Fruit fly (Drosophila melanogaster) whole organism, embryonic: ENCODE results near the gene Mvd.

ENCODE experiments used
- Ada2b ChIP-seq: fragments of 200-800 bp; sonication (Bioruptor generic); IDR thresholded peaks from 2 replicates; pipeline ENCODE4 v1.3.6; 2022; ENCODE audit warnings: missing biosample characterization, missing genetic modification characterization
- Atf6 ChIP-seq: fragments of 200-800 bp; sonication (Bioruptor generic); IDR thresholded peaks from 2 replicates; pipeline ENCODE4 v1.3.6; 2022; ENCODE audit warnings: missing biosample characterization, missing genetic modification characterization
- CG10321 ChIP-seq: fragments of 200-800 bp; sonication (Bioruptor generic); IDR thresholded peaks from 2 replicates; pipeline ENCODE4 v1.3.6; 2022; ENCODE audit warnings: missing biosample characterization, missing genetic modification characterization
- CG12155 ChIP-seq: fragments of 200-800 bp; sonication (Bioruptor generic); optimal IDR thresholded peaks from 3 replicates; lab custom pipeline; 2016; ENCODE audit warnings: missing biosample characterization, missing genetic modification characterization
- CG12236 ChIP-seq: fragments of 200-800 bp; sonication (Bioruptor generic); optimal IDR thresholded peaks from 2 replicates; lab custom pipeline; 2016; ENCODE audit warnings: missing biosample characterization, missing genetic modification characterization
- CG13775 ChIP-seq: fragments of 200-800 bp; sonication (Bioruptor generic); optimal IDR thresholded peaks from 3 replicates; lab custom pipeline; 2017; ENCODE audit warnings: missing biosample characterization, mild to moderate bottlenecking, missing genetic modification characterization
- CG14667 ChIP-seq: fragments of 200-800 bp; sonication (Bioruptor generic); IDR thresholded peaks from 2 replicates; pipeline ENCODE4 v1.3.6; 2022; ENCODE audit warnings: missing biosample characterization, missing genetic modification characterization
- CG1529 ChIP-seq: fragments of 200-800 bp; sonication (Bioruptor generic); optimal IDR thresholded peaks from 3 replicates; lab custom pipeline; 2018; ENCODE audit warnings: missing biosample characterization, missing genetic modification characterization
- CG2116 ChIP-seq: fragments of 200-800 bp; sonication (Bioruptor generic); optimal IDR thresholded peaks from 3 replicates; lab custom pipeline; 2018; ENCODE audit warnings: missing biosample characterization, mild to moderate bottlenecking, missing genetic modification characterization
- CG2199 ChIP-seq: fragments of 200-800 bp; sonication (Bioruptor generic); IDR thresholded peaks from 3 replicates; pipeline ENCODE4 v1.3.6; 2022; ENCODE audit warnings: missing biosample characterization, missing genetic modification characterization
- CG2678 ChIP-seq: fragments of 200-800 bp; sonication (Bioruptor generic); optimal IDR thresholded peaks from 3 replicates; lab custom pipeline; 2019; ENCODE audit warnings: missing biosample characterization, mild to moderate bottlenecking, missing genetic modification characterization, moderate library complexity
- CG2875 ChIP-seq: fragments of 200-800 bp; sonication (Bioruptor generic); optimal IDR thresholded peaks from 2 replicates; lab custom pipeline; 2017; ENCODE audit warnings: missing biosample characterization, mild to moderate bottlenecking, missing genetic modification characterization, missing genetic modification reagents
- CG32767 ChIP-seq: fragments of 200-800 bp; sonication (Bioruptor generic); IDR thresholded peaks from 2 replicates; pipeline ENCODE4 v1.3.6; 2022; ENCODE audit warnings: missing biosample characterization, missing genetic modification characterization
- CG3838 ChIP-seq: fragments of 200-800 bp; sonication (Bioruptor generic); optimal IDR thresholded peaks from 3 replicates; lab custom pipeline; 2016; ENCODE audit warnings: missing biosample characterization, missing genetic modification characterization
- CG3847 ChIP-seq: fragments of 200-800 bp; sonication (Bioruptor generic); IDR thresholded peaks from 2 replicates; pipeline ENCODE4 v1.3.6; 2022; ENCODE audit warnings: missing biosample characterization, missing genetic modification characterization
- CG4404 ChIP-seq: fragments of 200-800 bp; sonication (Bioruptor generic); IDR thresholded peaks from 2 replicates; pipeline ENCODE4 v1.3.6; 2022; ENCODE audit warnings: missing biosample characterization, missing genetic modification characterization
- CG6175 ChIP-seq: fragments of 200-800 bp; sonication (Bioruptor generic); IDR thresholded peaks from 3 replicates; pipeline ENCODE4 v1.3.6; 2022; ENCODE audit warnings: missing biosample characterization, missing genetic modification characterization
- CG7556 ChIP-seq: fragments of 200-800 bp; sonication (Bioruptor generic); optimal IDR thresholded peaks from 2 replicates; lab custom pipeline; 2017; ENCODE audit warnings: missing biosample characterization, mild to moderate bottlenecking, missing genetic modification characterization
- CG7839 ChIP-seq: fragments of 200-800 bp; sonication (Bioruptor generic); optimal IDR thresholded peaks from 3 replicates; lab custom pipeline; 2018; ENCODE audit warnings: missing biosample characterization, mild to moderate bottlenecking, missing genetic modification characterization, moderate library complexity
- CG8359 ChIP-seq: fragments of 200-800 bp; sonication (Bioruptor generic); optimal IDR thresholded peaks from 2 replicates; lab custom pipeline; 2017; ENCODE audit warnings: missing biosample characterization, mild to moderate bottlenecking, missing genetic modification characterization, borderline replicate concordance
- CG9817 ChIP-seq: fragments of 200-800 bp; sonication (Bioruptor generic); optimal IDR thresholded peaks from 2 replicates; lab custom pipeline; 2018; ENCODE audit warnings: missing biosample characterization, mild to moderate bottlenecking, missing genetic modification characterization, moderate library complexity
- Chrac-16 ChIP-seq: fragments of 200-800 bp; sonication (Bioruptor generic); optimal IDR thresholded peaks from 3 replicates; lab custom pipeline; 2016; ENCODE audit warnings: missing biosample characterization, missing genetic modification characterization
- Doc3 ChIP-seq: fragments of 200-800 bp; sonication (Bioruptor generic); IDR thresholded peaks from 3 replicates; pipeline ENCODE4 v1.3.6; 2022; ENCODE audit warnings: missing biosample characterization, missing genetic modification characterization; ENCODE audit not compliant: partially characterized antibody
- Fer2 ChIP-seq: fragments of 200-800 bp; sonication (Bioruptor generic); optimal IDR thresholded peaks from 2 replicates; lab custom pipeline; 2018; ENCODE audit warnings: missing biosample characterization, mild to moderate bottlenecking, missing genetic modification characterization, moderate library complexity
- Gsc ChIP-seq: fragments of 200-800 bp; sonication (Bioruptor generic); IDR thresholded peaks from 2 replicates; pipeline ENCODE4 v1.3.6; 2022; ENCODE audit warnings: missing biosample characterization, missing genetic modification characterization
- HLH3B ChIP-seq: fragments of 200-800 bp; sonication (Bioruptor generic); IDR thresholded peaks from 2 replicates; pipeline ENCODE4 v1.3.6; 2022; ENCODE audit warnings: missing biosample characterization, missing genetic modification characterization
- Hr3 ChIP-seq: fragments of 200-800 bp; sonication (Bioruptor generic); optimal IDR thresholded peaks from 3 replicates; lab custom pipeline; 2016; ENCODE audit warnings: missing biosample characterization, missing genetic modification characterization
- Hsf ChIP-seq: fragments of 200-800 bp; sonication (Bioruptor generic); optimal IDR thresholded peaks from 3 replicates; lab custom pipeline; 2016; ENCODE audit warnings: missing biosample characterization, missing genetic modification characterization
- MESR4 ChIP-seq: fragments of 200-800 bp; sonication (Bioruptor generic); optimal IDR thresholded peaks from 2 replicates; lab custom pipeline; 2018; ENCODE audit warnings: missing biosample characterization, mild to moderate bottlenecking, missing genetic modification characterization, moderate library complexity
- Mrtf ChIP-seq: fragments of 200-800 bp; sonication (Bioruptor generic); IDR thresholded peaks from 3 replicates; pipeline ENCODE4 v1.3.6; 2022; ENCODE audit warnings: missing biosample characterization, missing genetic modification characterization
- NC2β ChIP-seq: fragments of 200-800 bp; sonication (Bioruptor generic); optimal IDR thresholded peaks from 2 replicates; lab custom pipeline; 2016; ENCODE audit warnings: missing biosample characterization, missing genetic modification characterization
- Nf-YC ChIP-seq: fragments of 200-800 bp; optimal IDR thresholded peaks from 3 replicates; lab custom pipeline; 2019; ENCODE audit warnings: missing biosample characterization, mild to moderate bottlenecking, missing genetic modification characterization, moderate library complexity
- Trl ChIP-seq, 3 experiments: fragments of >200 bp in 2 of 3; fragments of 200-800 bp in 1 of 3; sonication (Bioruptor generic) in 1 of 3; optimal IDR thresholded peaks; 2 replicates in 1 of 3; 3 replicates in 2 of 3; lab custom pipeline; 2016 to 2017; ENCODE audit warnings: missing biosample characterization in 1 of 3, missing genetic modification characterization in 1 of 3
- aop ChIP-seq: fragments of 200-800 bp; sonication (Bioruptor generic); IDR thresholded peaks from 2 replicates; pipeline ENCODE4 v1.3.6; 2022; ENCODE audit warnings: missing biosample characterization, missing genetic modification characterization
- crol ChIP-seq: fragments of 200-800 bp; sonication (Bioruptor generic); IDR thresholded peaks from 2 replicates; pipeline ENCODE4 v1.3.6; 2022; ENCODE audit warnings: missing biosample characterization, missing genetic modification characterization
- cwo ChIP-seq: fragments of 200-800 bp; sonication (Bioruptor generic); optimal IDR thresholded peaks from 3 replicates; lab custom pipeline; 2017; ENCODE audit warnings: missing biosample characterization, missing genetic modification characterization, mild to moderate bottlenecking, moderate library complexity, missing genetic modification reagents
- eyg ChIP-seq: fragments of 200-800 bp; sonication (Bioruptor generic); optimal IDR thresholded peaks from 3 replicates; lab custom pipeline; 2016; ENCODE audit warnings: missing biosample characterization, missing genetic modification characterization
- fru ChIP-seq: fragments of >200 bp; optimal IDR thresholded peaks from 2 replicates; lab custom pipeline; 2017
- ftz-f1 ChIP-seq: fragments of 200-800 bp; sonication (Bioruptor generic); optimal IDR thresholded peaks from 2 replicates; lab custom pipeline; 2016; ENCODE audit warnings: missing biosample characterization, missing genetic modification characterization
- ind ChIP-seq: fragments of 200-800 bp; sonication (Bioruptor generic); optimal IDR thresholded peaks from 3 replicates; lab custom pipeline; 2016; ENCODE audit warnings: missing biosample characterization, missing genetic modification characterization
- lbe ChIP-seq: fragments of 200-800 bp; sonication (Bioruptor generic); optimal IDR thresholded peaks from 2 replicates; lab custom pipeline; 2016; ENCODE audit warnings: missing biosample characterization, mild to moderate bottlenecking, missing genetic modification characterization
- onecut ChIP-seq: fragments of 200-800 bp; sonication (Bioruptor generic); IDR thresholded peaks from 2 replicates; pipeline ENCODE4 v1.3.6; 2022; ENCODE audit warnings: missing biosample characterization, missing genetic modification characterization
- pb ChIP-seq: fragments of 200-800 bp; sonication (Bioruptor generic); optimal IDR thresholded peaks from 3 replicates; lab custom pipeline; 2016; ENCODE audit warnings: missing biosample characterization, missing genetic modification characterization
- pzg ChIP-seq: fragments of 200-800 bp; sonication (Bioruptor generic); optimal IDR thresholded peaks from 3 replicates; lab custom pipeline; 2018; ENCODE audit warnings: missing biosample characterization, mild to moderate bottlenecking, missing genetic modification characterization, moderate library complexity
- ro ChIP-seq: fragments of 200-800 bp; sonication (Bioruptor generic); IDR thresholded peaks from 2 replicates; pipeline ENCODE4 v1.3.6; 2022; ENCODE audit warnings: missing biosample characterization, missing genetic modification characterization
- row ChIP-seq: fragments of 200-800 bp; sonication (Bioruptor generic); IDR thresholded peaks from 3 replicates; pipeline ENCODE4 v1.3.6; 2022; ENCODE audit warnings: missing biosample characterization, missing genetic modification characterization
- schlank ChIP-seq: fragments of 200-800 bp; sonication (Bioruptor generic); optimal IDR thresholded peaks from 2 replicates; lab custom pipeline; 2018; ENCODE audit warnings: missing biosample characterization, mild to moderate bottlenecking, missing genetic modification characterization
- ssp ChIP-seq: fragments of 200-800 bp; sonication (Bioruptor generic); IDR thresholded peaks from 2 replicates; pipeline ENCODE4 v1.3.6; 2022; ENCODE audit warnings: missing biosample characterization, missing genetic modification characterization
- toy ChIP-seq: fragments of 200-800 bp; sonication (Bioruptor generic); IDR thresholded peaks from 2 replicates; pipeline ENCODE4 v1.3.6; 2022; ENCODE audit warnings: missing biosample characterization, missing genetic modification characterization
- vfl ChIP-seq: fragments of 200-800 bp; sonication (Bioruptor generic); optimal IDR thresholded peaks from 2 replicates; lab custom pipeline; 2016; ENCODE audit warnings: missing biosample characterization, missing genetic modification characterization
- yki ChIP-seq: fragments of >200 bp; optimal IDR thresholded peaks from 3 replicates; lab custom pipeline; 2018
- zen2 ChIP-seq: fragments of 200-800 bp; sonication (Bioruptor generic); IDR thresholded peaks from 3 replicates; pipeline ENCODE4 v1.3.6; 2022; ENCODE audit warnings: missing biosample characterization, missing genetic modification characterization; ENCODE audit not compliant: partially characterized antibody

Gene Mvd

DNA sequence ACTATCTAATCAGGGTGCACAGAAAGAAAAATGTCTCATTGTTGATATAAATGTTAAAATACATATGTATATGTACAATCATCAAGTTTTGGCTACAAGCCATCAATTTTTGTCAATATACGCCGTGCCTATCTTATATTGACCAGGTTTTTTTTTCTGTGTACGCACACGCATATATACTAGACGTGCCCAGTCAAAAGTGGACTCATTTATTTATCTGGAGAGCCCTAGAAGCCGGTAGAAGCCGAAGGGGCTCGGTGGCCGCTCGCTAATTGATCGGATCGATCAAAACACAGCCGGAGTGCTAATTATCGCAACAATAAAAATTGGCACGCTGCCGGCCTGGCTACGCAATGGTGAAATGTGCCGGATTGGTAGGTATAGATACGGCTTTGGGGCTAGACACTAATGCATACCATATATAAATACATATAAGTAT lies 8.7 kb upstream of the Mvd start (continued):
- TF ChIP-seq ssp (GFP tag; lab: Robert Waterston, UW) = peak; percentile 47
- TF ChIP-seq Trl (optimal IDR thresholded peaks at IDR 0.05; lab: Kevin White, UChicago) = no peak
- TF ChIP-seq Trl (GFP tag; optimal IDR thresholded peaks at IDR 0.05; lab: Kevin White, UChicago) = peak; percentile 46
- peak; percentile 69 for TF ChIP-seq CG9817 (tag; lab: Kevin White, UChicago)
- TF ChIP-seq Gsc (GFP tag; lab: Robert Waterston, UW) = 0 out of 2 replicates have a peak, but pooled peaks have one; percentile 30
- TF ChIP-seq CG7556 = peak; percentile 66
- no peak for TF ChIP-seq ro (GFP tag; lab: Robert Waterston, UW)
- TF ChIP-seq pzg = peak; percentile 7
- peak; percentile 89 for TF ChIP-seq Atf6 (GFP tag; lab: Robert Waterston, UW)
- TF ChIP-seq CG12236 (GFP tag; lab: Kevin White, UChicago) = no peak
- TF ChIP-seq Hr3 = peak; percentile 41
- TF ChIP-seq pb (GFP tag; lab: Kevin White, UChicago) = no peak
- TF ChIP-seq CG3847 (GFP tag; lab: Robert Waterston, UW) = peak; percentile 78
- TF ChIP-seq CG6175 = peak; percentile 67; the same call in 2 of the 3 replicates
- no peak for TF ChIP-seq Doc3 (GFP tag; lab: Robert Waterston, UW)
- TF ChIP-seq CG12155 (GFP tag; lab: Kevin White, UChicago) = peak; percentile 41
- peak; percentile 77 for TF ChIP-seq CG7839
- peak; percentile 63 for TF ChIP-seq Chrac-16 (GFP tag; lab: Kevin White, UChicago)
- peak; percentile 84 for TF ChIP-seq cwo (GFP tag; lab: Kevin White, UChicago)
- TF ChIP-seq zen2 = no peak
- TF ChIP-seq CG2116 (GFP tag; lab: Kevin White, UChicago) = peak; percentile 26
- no peak for TF ChIP-seq MESR4 (GFP tag; lab: Kevin White, UChicago)
- TF ChIP-seq Mrtf = peak; percentile 61; the same call in 1 of the 3 replicates
- TF ChIP-seq lbe (GFP tag; lab: Kevin White, UChicago) = peak; percentile 79
- TF ChIP-seq vfl (GFP tag; lab: Kevin White, UChicago) = peak; percentile 60
- no peak for TF ChIP-seq CG32767 (GFP tag; lab: Robert Waterston, UW)
- no peak for TF ChIP-seq CG2199 (GFP tag; lab: Robert Waterston, UW)
- no peak for TF ChIP-seq ftz-f1 (GFP tag; lab: Kevin White, UChicago)
- TF ChIP-seq Hsf (GFP tag; lab: Kevin White, UChicago) = peak; percentile 67
- TF ChIP-seq CG4404 (GFP tag; lab: Robert Waterston, UW) = peak; percentile 50
- no peak for TF ChIP-seq aop (GFP tag; lab: Robert Waterston, UW)
- TF ChIP-seq Ada2b = peak; percentile 75
- peak; percentile 1 for TF ChIP-seq CG2875 (GFP tag; lab: Kevin White, UChicago)
- TF ChIP-seq Fer2 (tag; lab: Kevin White, UChicago) = peak; percentile 54
- peak; percentile 68 for TF ChIP-seq HLH3B (GFP tag; lab: Robert Waterston, UW)
- no peak for TF ChIP-seq yki (lab: Kevin White, UChicago)
- no peak for TF ChIP-seq fru
- TF ChIP-seq crol = no peak
- TF ChIP-seq CG3838 (GFP tag; lab: Kevin White, UChicago) = peak; percentile 6
- peak; percentile 67 for TF ChIP-seq ind (GFP tag; lab: Kevin White, UChicago)
- TF ChIP-seq toy (GFP tag; lab: Robert Waterston, UW) = 0 out of 2 replicates have a peak, but pooled peaks have one; percentile 40
- peak; percentile 43 for TF ChIP-seq Nf-YC (tag; lab: Kevin White, UChicago)
- TF ChIP-seq NC2β (GFP tag; lab: Kevin White, UChicago) = peak; percentile 45
- peak; percentile 55; the same call in 1 of the 2 replicates for TF ChIP-seq onecut (GFP tag; lab: Robert Waterston, UW)
- 0 out of 2 replicates have a peak, but pooled peaks have one; percentile 29 for TF ChIP-seq CG10321 (GFP tag; lab: Robert Waterston, UW)
- peak; percentile 84 for TF ChIP-seq CG2678 (tag; lab: Kevin White, UChicago)
- TF ChIP-seq CG1529 (GFP tag; lab: Kevin White, UChicago) = peak; percentile 30
- no peak for TF ChIP-seq CG8359
- peak; percentile 90 for TF ChIP-seq row (GFP tag; lab: Robert Waterston, UW)
- peak; percentile 60 for TF ChIP-seq CG14667 (GFP tag; lab: Robert Waterston, UW)
- TF ChIP-seq CG13775 (GFP tag; lab: Kevin White, UChicago) = peak; percentile 48
- TF ChIP-seq schlank (tag; lab: Kevin White, UChicago) = peak; percentile 79
- TF ChIP-seq eyg = no peak
